Fruit fly (Drosophila melanogaster) whole organism, embryonic: ENCODE measurements around the gene Cpr30F.
A peak's percentile ranks its signal among the peaks of the same experiment; 100 is the strongest.

Experiments used
- Atf-2 ChIP-seq: fragments of 200-800 bp; sonication (Bioruptor generic); optimal IDR thresholded peaks from 2 replicates; lab custom pipeline; 2016; ENCODE audit warnings: missing biosample characterization, missing genetic modification characterization
- CG1024 ChIP-seq: fragments of 200-800 bp; sonication (Bioruptor generic); IDR thresholded peaks from 2 replicates; pipeline ENCODE4 v1.3.6; 2022; ENCODE audit warnings: missing biosample characterization, missing genetic modification characterization
- CG10543 ChIP-seq: fragments of 200-800 bp; sonication (Bioruptor generic); optimal IDR thresholded peaks from 3 replicates; lab custom pipeline; 2017; ENCODE audit warnings: missing biosample characterization, mild to moderate bottlenecking, missing genetic modification characterization, moderate library complexity
- CG13775 ChIP-seq: fragments of 200-800 bp; sonication (Bioruptor generic); optimal IDR thresholded peaks from 3 replicates; lab custom pipeline; 2017; ENCODE audit warnings: missing biosample characterization, mild to moderate bottlenecking, missing genetic modification characterization
- CG14667 ChIP-seq: fragments of 200-800 bp; sonication (Bioruptor generic); IDR thresholded peaks from 2 replicates; pipeline ENCODE4 v1.3.6; 2022; ENCODE audit warnings: missing biosample characterization, missing genetic modification characterization
- CG14965 ChIP-seq: fragments of 200-800 bp; sonication (Bioruptor generic); optimal IDR thresholded peaks from 2 replicates; lab custom pipeline; 2016; ENCODE audit warnings: missing biosample characterization, missing genetic modification characterization, borderline replicate concordance
- CG15696 ChIP-seq: fragments of 200-800 bp; sonication (Bioruptor generic); optimal IDR thresholded peaks from 2 replicates; lab custom pipeline; 2019; ENCODE audit warnings: missing biosample characterization, mild to moderate bottlenecking, missing genetic modification characterization, moderate library complexity
- CG17186 ChIP-seq: fragments of 200-800 bp; sonication (Bioruptor generic); optimal IDR thresholded peaks from 3 replicates; lab custom pipeline; 2017; ENCODE audit warnings: missing biosample characterization, missing genetic modification reagents, missing genetic modification characterization
- CG17802 ChIP-seq: fragments of 200-800 bp; sonication (Bioruptor generic); optimal IDR thresholded peaks from 2 replicates; lab custom pipeline; 2018; ENCODE audit warnings: missing biosample characterization, mild to moderate bottlenecking, missing genetic modification characterization, moderate library complexity
- CG18764 ChIP-seq: fragments of 200-800 bp; sonication (Bioruptor generic); optimal IDR thresholded peaks from 3 replicates; lab custom pipeline; 2016; ENCODE audit warnings: missing biosample characterization, missing genetic modification characterization
- CG2120 ChIP-seq: fragments of 200-800 bp; sonication (Bioruptor generic); optimal IDR thresholded peaks from 3 replicates; lab custom pipeline; 2016; ENCODE audit warnings: missing biosample characterization, missing genetic modification characterization
- CG2712 ChIP-seq: fragments of 200-800 bp; optimal IDR thresholded peaks from 3 replicates; lab custom pipeline; 2019; ENCODE audit warnings: missing biosample characterization, mild to moderate bottlenecking, missing genetic modification characterization, moderate library complexity
- CG33213 ChIP-seq: fragments of 200-800 bp; sonication (Bioruptor generic); optimal IDR thresholded peaks from 3 replicates; lab custom pipeline; 2016; ENCODE audit warnings: missing biosample characterization, missing genetic modification characterization
- CG3726 ChIP-seq: fragments of 200-800 bp; sonication (Bioruptor generic); IDR thresholded peaks from 3 replicates; pipeline ENCODE4, ENCODE4 v1.3.6; 2022; ENCODE audit warnings: missing biosample characterization, missing genetic modification characterization
- CG6254 ChIP-seq: fragments of 200-800 bp; sonication (Bioruptor generic); optimal IDR thresholded peaks from 3 replicates; lab custom pipeline; 2017; ENCODE audit warnings: mild to moderate bottlenecking, missing biosample characterization, missing genetic modification reagents, missing genetic modification characterization
- CG7556 ChIP-seq: fragments of 200-800 bp; sonication (Bioruptor generic); optimal IDR thresholded peaks from 2 replicates; lab custom pipeline; 2017; ENCODE audit warnings: missing biosample characterization, mild to moderate bottlenecking, missing genetic modification characterization
- CG7786 ChIP-seq: fragments of 200-800 bp; sonication (Bioruptor generic); optimal IDR thresholded peaks from 2 replicates; lab custom pipeline; 2016; ENCODE audit warnings: missing biosample characterization, missing genetic modification characterization
- CG8388 ChIP-seq: fragments of 200-800 bp; sonication (Bioruptor generic); optimal IDR thresholded peaks from 2 replicates; lab custom pipeline; 2019; ENCODE audit warnings: missing biosample characterization, mild to moderate bottlenecking, missing genetic modification characterization, moderate library complexity
- CG9215 ChIP-seq: fragments of 200-800 bp; sonication (Bioruptor generic); IDR thresholded peaks from 2 replicates; pipeline ENCODE4 v1.3.6; 2022; ENCODE audit warnings: missing biosample characterization, missing genetic modification characterization
- CG9437 ChIP-seq: fragments of 200-800 bp; sonication (Bioruptor generic); optimal IDR thresholded peaks from 2 replicates; lab custom pipeline; 2018; ENCODE audit warnings: missing biosample characterization, mild to moderate bottlenecking, missing genetic modification characterization
- Dip2 ChIP-seq: fragments of 200-800 bp; sonication (Bioruptor generic); IDR thresholded peaks from 2 replicates; pipeline ENCODE4 v1.3.6; 2022; ENCODE audit warnings: missing biosample characterization, missing genetic modification characterization
- GATAe ChIP-seq: fragments of 200-800 bp; sonication (Bioruptor generic); conservative IDR thresholded peaks from 2 replicates; pipeline ENCODE4 v1.3.6; 2022; ENCODE audit warnings: missing biosample characterization, missing genetic modification characterization
- Gug ChIP-seq: fragments of 200-800 bp; sonication (Bioruptor generic); IDR thresholded peaks from 4 replicates; pipeline ENCODE4 v1.3.6; 2022; ENCODE audit warnings: missing biosample characterization, missing genetic modification characterization
- Hmr ChIP-seq: fragments of 200-800 bp; sonication (Bioruptor generic); optimal IDR thresholded peaks from 3 replicates; lab custom pipeline; 2017; ENCODE audit warnings: mild to moderate bottlenecking, missing biosample characterization, missing genetic modification reagents, missing genetic modification characterization
- MTF-1 ChIP-seq: fragments of 200-800 bp; sonication (Bioruptor generic); optimal IDR thresholded peaks from 2 replicates; lab custom pipeline; 2018; ENCODE audit warnings: missing biosample characterization, mild to moderate bottlenecking, missing genetic modification characterization, borderline replicate concordance
- Mad ChIP-seq: fragments of 200-800 bp; sonication (Bioruptor generic); optimal IDR thresholded peaks from 2 replicates; lab custom pipeline; 2016; ENCODE audit warnings: missing biosample characterization, missing genetic modification characterization
- Nf-YB ChIP-seq: fragments of 200-800 bp; sonication (Bioruptor generic); optimal IDR thresholded peaks from 3 replicates; lab custom pipeline; 2019; ENCODE audit warnings: missing biosample characterization, mild to moderate bottlenecking, missing genetic modification characterization, moderate library complexity
- Scr ChIP-seq: fragments of 200-800 bp; sonication (Bioruptor generic); IDR thresholded peaks from 2 replicates; pipeline ENCODE4 v1.3.6; 2022; ENCODE audit warnings: missing biosample characterization, missing genetic modification characterization; ENCODE audit not compliant: partially characterized antibody
- Side ChIP-seq: fragments of 200-800 bp; sonication (Bioruptor generic); optimal IDR thresholded peaks from 2 replicates; lab custom pipeline; 2016; ENCODE audit warnings: missing biosample characterization, missing genetic modification characterization
- Xrp1 ChIP-seq: fragments of 200-800 bp; sonication (Bioruptor generic); IDR thresholded peaks from 2 replicates; pipeline ENCODE4 v1.3.6; 2022; ENCODE audit warnings: missing biosample characterization, missing genetic modification characterization
- ash1 ChIP-seq: fragments of 200-800 bp; sonication (Bioruptor generic); optimal IDR thresholded peaks from 2 replicates; lab custom pipeline; 2018; ENCODE audit warnings: missing biosample characterization, mild to moderate bottlenecking, missing genetic modification characterization
- cato ChIP-seq: fragments of 200-800 bp; sonication (Bioruptor generic); optimal IDR thresholded peaks from 2 replicates; lab custom pipeline; 2016; ENCODE audit warnings: missing biosample characterization, missing genetic modification characterization, borderline replicate concordance
- crol ChIP-seq: fragments of 200-800 bp; sonication (Bioruptor generic); IDR thresholded peaks from 2 replicates; pipeline ENCODE4 v1.3.6; 2022; ENCODE audit warnings: missing biosample characterization, missing genetic modification characterization
- dm ChIP-seq: fragments of 200-800 bp; sonication (Bioruptor generic); optimal IDR thresholded peaks from 3 replicates; lab custom pipeline; 2016; ENCODE audit warnings: missing biosample characterization, missing genetic modification characterization
- grn ChIP-seq: fragments of 200-800 bp; sonication (Bioruptor generic); optimal IDR thresholded peaks from 3 replicates; lab custom pipeline; 2017; ENCODE audit warnings: missing biosample characterization, missing genetic modification characterization
- gt ChIP-seq: fragments of 200-800 bp; sonication (Bioruptor generic); IDR thresholded peaks from 2 replicates; pipeline ENCODE4 v1.3.6; 2022; ENCODE audit warnings: missing biosample characterization, missing genetic modification characterization
- hbn ChIP-seq: fragments of 200-800 bp; sonication (Bioruptor generic); IDR thresholded peaks from 2 replicates; pipeline ENCODE4 v1.3.6; 2022; ENCODE audit warnings: missing biosample characterization, missing genetic modification characterization; ENCODE audit not compliant: partially characterized antibody
- jumu ChIP-seq: fragments of 200-800 bp; sonication (Bioruptor generic); optimal IDR thresholded peaks from 3 replicates; lab custom pipeline; 2016; ENCODE audit warnings: missing biosample characterization, missing genetic modification characterization
- nau ChIP-seq: fragments of 200-800 bp; sonication (Bioruptor generic); optimal IDR thresholded peaks from 3 replicates; lab custom pipeline; 2017; ENCODE audit warnings: missing biosample characterization, mild to moderate bottlenecking, missing genetic modification characterization, missing genetic modification reagents
- oc ChIP-seq: fragments of 200-800 bp; sonication (Bioruptor generic); optimal IDR thresholded peaks from 2 replicates; lab custom pipeline; 2018; ENCODE audit warnings: missing biosample characterization, mild to moderate bottlenecking, missing genetic modification characterization, moderate library complexity
- pan ChIP-seq, 4 experiments: fragments of >200 bp in 3 of 4; fragments of 200-800 bp in 1 of 4; sonication (Bioruptor generic) in 1 of 4; optimal IDR thresholded peaks in 3 of 4; IDR thresholded peaks in 1 of 4; 2 replicates each; pipeline versions ENCODE4 v1.3.6 to Lab custom; 2017 to 2022; ENCODE audit warnings: missing biosample characterization in 2 of 4, missing genetic modification characterization in 2 of 4, mixed read lengths in 1 of 4
- pfk ChIP-seq: fragments of 200-800 bp; sonication (Bioruptor generic); optimal IDR thresholded peaks from 2 replicates; lab custom pipeline; 2018; ENCODE audit warnings: missing biosample characterization, mild to moderate bottlenecking, missing genetic modification characterization, moderate library complexity
- pzg ChIP-seq: fragments of 200-800 bp; sonication (Bioruptor generic); optimal IDR thresholded peaks from 3 replicates; lab custom pipeline; 2018; ENCODE audit warnings: missing biosample characterization, mild to moderate bottlenecking, missing genetic modification characterization, moderate library complexity
- ranshi ChIP-seq: fragments of 200-800 bp; sonication (Bioruptor generic); IDR thresholded peaks from 2 replicates; pipeline ENCODE4 v1.3.6; 2022; ENCODE audit warnings: missing biosample characterization, missing genetic modification characterization
- stc ChIP-seq: fragments of 200-800 bp; sonication (Bioruptor generic); IDR thresholded peaks from 2 replicates; pipeline ENCODE4 v1.3.6; 2022; ENCODE audit warnings: missing biosample characterization, missing genetic modification characterization
- tna ChIP-seq: fragments of 200-800 bp; sonication (Bioruptor generic); IDR thresholded peaks from 2 replicates; pipeline ENCODE4 v1.3.6; 2022; ENCODE audit warnings: missing biosample characterization, missing genetic modification characterization; ENCODE audit not compliant: partially characterized antibody
- wdn ChIP-seq: fragments of 200-800 bp; sonication (Bioruptor generic); IDR thresholded peaks from 2 replicates; pipeline ENCODE4 v1.3.6; 2022; ENCODE audit warnings: missing biosample characterization, missing genetic modification characterization

Cpr30F gene

DNA sequence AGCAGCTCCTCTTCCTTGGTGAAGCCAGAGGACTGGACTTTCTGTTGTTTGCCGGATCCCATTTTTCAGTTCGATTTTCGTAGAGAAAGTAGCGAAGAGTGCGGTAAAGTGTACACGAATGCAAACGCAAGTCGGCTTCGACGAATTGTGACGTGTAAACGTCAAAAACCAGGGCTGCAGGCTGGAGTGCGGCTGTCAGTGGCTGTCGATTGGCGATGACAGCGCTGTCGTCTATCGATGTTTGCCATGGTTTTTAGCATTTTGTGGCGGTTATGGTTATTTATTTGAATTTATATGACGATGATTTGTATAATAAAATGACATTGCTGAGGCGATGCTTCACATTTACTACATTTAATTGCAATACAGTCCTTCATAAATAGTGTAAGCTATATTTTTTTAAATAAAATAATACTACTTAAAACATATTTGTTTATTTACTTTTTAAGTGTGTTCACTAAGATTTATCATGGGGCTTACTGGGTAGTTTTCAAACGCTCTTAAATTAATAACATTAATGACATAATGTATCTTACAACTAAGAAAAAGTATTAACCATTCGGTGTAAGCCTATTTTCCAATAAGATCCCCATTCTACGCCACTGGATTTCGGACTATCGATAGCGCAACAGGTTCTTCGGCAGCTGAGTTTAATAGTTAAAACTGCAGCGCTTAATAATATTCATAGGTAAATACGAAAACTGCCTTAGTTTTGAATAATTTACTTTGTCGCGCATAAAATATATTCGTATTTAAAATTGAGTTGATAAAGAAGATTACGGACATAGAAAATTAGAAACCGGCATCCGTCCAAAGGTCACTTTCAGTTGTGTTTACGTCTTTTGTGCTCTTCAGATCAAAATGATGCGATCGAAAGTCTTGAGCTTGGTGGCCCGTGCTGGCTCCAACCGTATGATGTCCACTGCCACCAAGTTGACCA is 14.7 kb downstream of the Cpr30F start, which contains the start of the genes CG5885 and CG4598 (continued):
- TF ChIP-seq nau (GFP tag; lab: Kevin White, UChicago) = no peak
- no peak for TF ChIP-seq grn (GFP tag; lab: Kevin White, UChicago)
- no peak for TF ChIP-seq CG33213 (GFP tag; lab: Kevin White, UChicago)
- TF ChIP-seq oc (tag; lab: Kevin White, UChicago) = no peak
- TF ChIP-seq pzg (GFP tag; lab: Kevin White, UChicago) = peak; percentile 90
- peak; percentile 27; the same call in 1 of the 2 replicates for TF ChIP-seq CG14667 (GFP tag; lab: Robert Waterston, UW)
- no peak for TF ChIP-seq dm
- peak; percentile 42 for TF ChIP-seq CG1024 (GFP tag; lab: Robert Waterston, UW)
- TF ChIP-seq hbn = peak; percentile 68
- TF ChIP-seq CG18764 (GFP tag; lab: Kevin White, UChicago) = peak; percentile 71
- peak; percentile 30 for TF ChIP-seq jumu (GFP tag; lab: Kevin White, UChicago)
- TF ChIP-seq CG7556 = peak; percentile 71
- peak; percentile 72 for TF ChIP-seq CG13775 (GFP tag; lab: Kevin White, UChicago)
- no peak for TF ChIP-seq crol (GFP tag; lab: Robert Waterston, UW)
- peak; percentile 73 for TF ChIP-seq CG10543 (GFP tag; lab: Kevin White, UChicago)
- 0 out of 3 replicates have a peak, but pooled peaks have one; percentile 45 for TF ChIP-seq CG3726
- TF ChIP-seq Dip2 (GFP tag; lab: Robert Waterston, UW) = no peak
- TF ChIP-seq CG15696 (tag; lab: Kevin White, UChicago) = peak; percentile 56
- no peak for TF ChIP-seq GATAe (GFP tag; lab: Robert Waterston, UW)
- no peak for TF ChIP-seq CG17802 (tag; lab: Kevin White, UChicago)
- TF ChIP-seq CG9437 = peak; percentile 53
- TF ChIP-seq Hmr = peak; percentile 75
- TF ChIP-seq stc = peak; percentile 51
- TF ChIP-seq Gug (GFP tag; lab: Robert Waterston, UW) = peak; percentile 56; the same call in 2 of the 4 replicates
- TF ChIP-seq CG7786 (GFP tag; lab: Kevin White, UChicago) = peak; percentile 41
- no peak for TF ChIP-seq wdn (GFP tag; lab: Robert Waterston, UW)
- 0 out of 2 replicates have a peak, but pooled peaks have one; percentile 13 for TF ChIP-seq CG9215 (GFP tag; lab: Robert Waterston, UW)
- TF ChIP-seq Side = no peak
- TF ChIP-seq cato = peak; percentile 29
- no peak for TF ChIP-seq CG14965 (GFP tag; lab: Kevin White, UChicago)
- peak; percentile 61 for TF ChIP-seq CG2712 (tag; lab: Kevin White, UChicago)
- TF ChIP-seq ranshi = peak; percentile 78
- peak; percentile 71 for TF ChIP-seq CG17186 (GFP tag; lab: Kevin White, UChicago)
- TF ChIP-seq ash1 = no peak
- TF ChIP-seq pan (optimal IDR thresholded peaks at IDR 0.05; lab: Kevin White, UChicago) = no peak
- TF ChIP-seq pan (GFP tag; optimal IDR thresholded peaks at IDR 0.05 in 1 of 2, IDR thresholded peaks at IDR 0.05 in 1 of 2) = peak in 1 of 2 experiments; percentile 64
- TF ChIP-seq Atf-2 (GFP tag; lab: Kevin White, UChicago) = no peak
- peak; percentile 75 for TF ChIP-seq Scr (GFP tag; lab: Robert Waterston, UW)
- peak; percentile 68 for TF ChIP-seq CG8388 (GFP tag; lab: Kevin White, UChicago)
- TF ChIP-seq pfk = no peak
- TF ChIP-seq Xrp1 (GFP tag; lab: Robert Waterston, UW) = peak; percentile 58
- TF ChIP-seq tna = peak; percentile 48
- TF ChIP-seq Nf-YB (GFP tag; lab: Kevin White, UChicago) = peak; percentile 42
- TF ChIP-seq gt (GFP tag; lab: Robert Waterston, UW) = no peak
- TF ChIP-seq CG6254 (GFP tag; lab: Kevin White, UChicago) = no peak
- TF ChIP-seq MTF-1 (GFP tag; lab: Kevin White, UChicago) = no peak
- TF ChIP-seq CG2120 (GFP tag; lab: Kevin White, UChicago) = peak; percentile 76
- peak; percentile 6 for TF ChIP-seq Mad (GFP tag; lab: Kevin White, UChicago)
